Worm (Caenorhabditis elegans) whole organism, L4 larva: Measurements from ENCODE around the gene math-4.

Source experiments
- F26F4.8 ChIP-seq: fragments of 200-800 bp; sonication (Bioruptor generic); conservative IDR thresholded peaks from 2 replicates; pipeline ENCODE4 v1.3.6; 2022; ENCODE audit warnings: missing genetic modification characterization, missing compliant biosample characterization
- F37D6.2 ChIP-seq: sonication (generic microtip); optimal IDR thresholded peaks from 2 replicates; lab custom pipeline; 2016; ENCODE audit warnings: mild to moderate bottlenecking, missing genetic modification characterization, missing compliant biosample characterization
- ZK337.2 ChIP-seq: fragments of 200-800 bp; sonication (Bioruptor generic); IDR thresholded peaks from 2 replicates; pipeline ENCODE4 v1.3.6; 2022; ENCODE audit warnings: missing genetic modification reagents, missing genetic modification characterization, missing compliant biosample characterization
- aha-1 ChIP-seq: fragments of 150-350 bp; peaks from one replicate; lab custom pipeline; 2014; ENCODE audit warnings: missing biosample characterization, missing genetic modification characterization
- aly-2 ChIP-seq: sonication (generic microtip); optimal IDR thresholded peaks from 2 replicates; lab custom pipeline; 2018; ENCODE audit warnings: missing biosample characterization, missing genetic modification characterization
- arid-1 ChIP-seq: fragments of 200-800 bp; sonication (Bioruptor generic); conservative IDR thresholded peaks from 2 replicates; pipeline ENCODE4 v1.3.6; 2022; ENCODE audit warnings: missing genetic modification reagents, missing genetic modification characterization, missing compliant biosample characterization
- attf-4 ChIP-seq: sonication (generic microtip); optimal IDR thresholded peaks from 3 replicates; lab custom pipeline; 2017; ENCODE audit warnings: missing biosample characterization, missing genetic modification characterization
- ceh-32 ChIP-seq: sonication (generic microtip); optimal IDR thresholded peaks from 2 replicates; lab custom pipeline; 2016; ENCODE audit warnings: mild to moderate bottlenecking, missing genetic modification characterization, missing compliant biosample characterization; ENCODE audit not compliant: poor library complexity
- cey-2 ChIP-seq: sonication (generic microtip); optimal IDR thresholded peaks from 3 replicates; lab custom pipeline; 2017; ENCODE audit warnings: missing genetic modification characterization, mild to moderate bottlenecking, missing compliant biosample characterization, antibody characterized with exemption, borderline replicate concordance; ENCODE audit not compliant: insufficient read depth
- dmd-8 ChIP-seq: fragments of 200-800 bp; sonication (Bioruptor generic); IDR thresholded peaks from 2 replicates; pipeline ENCODE4 v1.3.6; 2022; ENCODE audit warnings: missing genetic modification characterization, missing compliant biosample characterization
- dmd-9 ChIP-seq: fragments of 200-800 bp; sonication (Bioruptor generic); IDR thresholded peaks from 2 replicates; pipeline ENCODE4 v1.3.6; 2022; ENCODE audit warnings: missing genetic modification reagents, missing genetic modification characterization, missing compliant biosample characterization
- fkh-10 ChIP-seq: fragments of 150-350 bp; optimal IDR thresholded peaks from 2 replicates; lab custom pipeline; 2014; ENCODE audit warnings: missing biosample characterization, missing genetic modification reagents, missing genetic modification characterization
- fos-1 ChIP-seq: fragments of 150-350 bp; optimal IDR thresholded peaks from 2 replicates; lab custom pipeline; 2014; ENCODE audit warnings: missing biosample characterization, missing genetic modification characterization
- gei-8 ChIP-seq: fragments of 200-800 bp; sonication (Bioruptor generic); optimal IDR thresholded peaks from 2 replicates; lab custom pipeline; 2018; ENCODE audit warnings: mild to moderate bottlenecking, missing genetic modification characterization, missing compliant biosample characterization
- hlh-11 ChIP-seq: fragments of 200-800 bp; sonication (Bioruptor generic); optimal IDR thresholded peaks from 2 replicates; lab custom pipeline; 2018; ENCODE audit warnings: mild to moderate bottlenecking, missing genetic modification characterization, missing compliant biosample characterization
- hmg-1.1 ChIP-seq: fragments of 200-800 bp; sonication (Bioruptor generic); IDR thresholded peaks from 2 replicates; pipeline ENCODE4 v1.3.6; 2022; ENCODE audit warnings: missing genetic modification reagents, missing genetic modification characterization, missing compliant biosample characterization
- jun-1 ChIP-seq: fragments of 150-350 bp; optimal IDR thresholded peaks from 2 replicates; lab custom pipeline; 2014; ENCODE audit warnings: missing biosample characterization, missing genetic modification reagents, missing genetic modification characterization
- lin-1 ChIP-seq: fragments of 200-800 bp; sonication (Bioruptor generic); IDR thresholded peaks from 2 replicates; pipeline ENCODE4 v1.3.6; 2022; ENCODE audit warnings: missing genetic modification reagents, missing genetic modification characterization, missing compliant biosample characterization
- lin-29 ChIP-seq: fragments of 200-800 bp; sonication (Bioruptor generic); IDR thresholded peaks from 2 replicates; pipeline ENCODE4 v1.3.6; 2022; ENCODE audit warnings: missing genetic modification reagents, missing genetic modification characterization, missing compliant biosample characterization
- lin-39 ChIP-seq: fragments of 150-350 bp; optimal IDR thresholded peaks from 2 replicates; lab custom pipeline; 2014; ENCODE audit warnings: missing biosample characterization, missing genetic modification reagents, missing genetic modification characterization
- lir-3 ChIP-seq: sonication (generic microtip); optimal IDR thresholded peaks from 2 replicates; lab custom pipeline; 2016; ENCODE audit warnings: mild to moderate bottlenecking, missing genetic modification characterization, missing compliant biosample characterization
- mes-2 ChIP-seq: sonication (generic microtip); optimal IDR thresholded peaks from 2 replicates; lab custom pipeline; 2016; ENCODE audit warnings: missing genotype, mild to moderate bottlenecking, missing genetic modification characterization, missing compliant biosample characterization; ENCODE audit not compliant: poor library complexity, severe bottlenecking
- nhr-10 ChIP-seq: fragments of 150-350 bp; optimal IDR thresholded peaks from 2 replicates; lab custom pipeline; 2014; ENCODE audit warnings: missing biosample characterization, missing genetic modification characterization
- nhr-102 ChIP-seq: sonication (generic microtip); optimal IDR thresholded peaks from 2 replicates; lab custom pipeline; 2016; ENCODE audit warnings: mild to moderate bottlenecking, missing genetic modification characterization, moderate library complexity, missing compliant biosample characterization
- nhr-25 ChIP-seq: sonication (generic microtip); optimal IDR thresholded peaks from 2 replicates; lab custom pipeline; 2017; ENCODE audit warnings: missing genetic modification characterization, mild to moderate bottlenecking, missing compliant biosample characterization, antibody characterized with exemption, moderate library complexity, borderline replicate concordance; ENCODE audit not compliant: insufficient read depth
- nhr-28 ChIP-seq: fragments of 150-350 bp; optimal IDR thresholded peaks from 2 replicates; lab custom pipeline; 2014; ENCODE audit warnings: missing biosample characterization, missing genetic modification characterization
- nhr-42 ChIP-seq: fragments of 200-800 bp; sonication (Bioruptor generic); IDR thresholded peaks from 2 replicates; pipeline ENCODE4 v1.3.6; 2022; ENCODE audit warnings: missing genetic modification characterization, missing compliant biosample characterization
- nhr-77 ChIP-seq: fragments of 150-350 bp; optimal IDR thresholded peaks from 2 replicates; lab custom pipeline; 2014; ENCODE audit warnings: missing biosample characterization, missing genetic modification characterization
- pqm-1 ChIP-seq: sonication (generic microtip); optimal IDR thresholded peaks from 2 replicates; lab custom pipeline; 2017; ENCODE audit warnings: missing biosample characterization, missing genetic modification characterization
- sdz-12 ChIP-seq: fragments of 200-800 bp; sonication (Bioruptor generic); optimal IDR thresholded peaks from 2 replicates; lab custom pipeline; 2018; ENCODE audit warnings: mild to moderate bottlenecking, missing genetic modification characterization, missing compliant biosample characterization
- unc-39 ChIP-seq: sonication (generic microtip); optimal IDR thresholded peaks from 2 replicates; lab custom pipeline; 2017; ENCODE audit warnings: missing biosample characterization, missing genetic modification characterization
- vab-7 ChIP-seq: fragments of 200-800 bp; sonication (Bioruptor generic); IDR thresholded peaks from 2 replicates; pipeline ENCODE4 v1.3.6; 2022; ENCODE audit warnings: missing genetic modification reagents, missing genetic modification characterization, missing compliant biosample characterization
- zag-1 ChIP-seq: fragments of 150-350 bp; optimal IDR thresholded peaks from 2 replicates; lab custom pipeline; 2014; ENCODE audit warnings: missing biosample characterization, missing genetic modification characterization

math-4 gene

DNA sequence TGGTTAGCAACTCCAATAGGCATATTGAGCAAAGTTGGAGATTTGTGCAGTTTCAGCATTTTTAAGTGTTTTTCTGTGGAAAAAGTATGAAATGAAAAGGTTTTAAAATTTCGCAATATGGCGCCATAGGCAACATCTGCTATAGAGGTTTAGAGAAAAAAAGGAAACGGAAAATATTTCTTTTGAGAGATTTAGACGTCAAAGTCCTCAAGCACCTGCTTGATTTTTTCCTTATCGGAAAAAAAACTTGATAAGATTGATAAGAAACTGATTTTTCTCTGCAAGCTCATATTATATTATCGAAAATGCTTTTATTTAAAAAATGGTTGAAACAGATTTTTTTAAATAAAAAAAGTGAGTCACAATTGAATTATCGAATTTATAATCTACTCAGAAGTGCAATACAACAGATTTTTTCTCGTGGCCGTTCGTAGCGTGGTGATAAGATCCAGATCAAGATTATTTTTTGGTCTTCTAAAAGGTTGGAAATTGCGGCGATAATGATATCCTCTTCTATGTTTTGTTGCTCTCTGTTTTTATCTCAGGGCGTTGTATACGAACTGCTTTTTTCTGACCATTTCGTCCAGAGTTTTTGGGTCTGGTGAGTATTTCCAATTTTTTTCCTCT is 37.7 kb upstream of the math-4 start, which contains the start of gene fbxc-19 (continued):
- no peak for TF ChIP-seq F37D6.2 (tag; lab: Kevin White, UChicago)
- TF ChIP-seq lin-29 (GFP tag; lab: Robert Waterston, UW), result no peak
- no peak for TF ChIP-seq vab-7 (GFP tag; lab: Robert Waterston, UW)

DNA sequence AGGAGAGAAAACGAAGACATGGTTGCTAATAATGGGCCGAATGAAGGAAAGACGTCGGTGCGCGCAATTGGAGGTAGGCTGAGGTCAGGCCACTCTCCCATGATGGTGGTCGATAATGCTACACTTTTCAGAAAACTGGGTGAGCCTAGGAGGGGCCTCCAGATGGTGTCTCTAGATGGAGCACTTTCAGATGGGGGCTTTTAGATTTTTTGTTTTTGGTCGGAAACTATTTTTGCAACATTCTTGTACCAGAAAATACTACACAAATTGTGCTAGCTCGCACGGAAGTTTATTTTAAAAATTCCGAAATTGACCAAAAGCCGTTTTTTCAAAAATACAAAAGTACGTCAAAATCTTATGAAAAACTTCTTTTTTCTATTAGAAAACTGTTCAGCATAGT is 35.9 kb upstream of the math-4 start, which contains the start of gene fbxb-10:
Gene fbxb-10, minus strand, starts transcription at position 101 of the 400 bp plus-strand sequence.
- TF ChIP-seq arid-1 (GFP tag; lab: Robert Waterston, UW) (0 out of 2 replicates have a peak, but pooled peaks have one; percentile 9), zag-1 (tag; lab: Kevin White, UChicago) (no peak)

DNA sequence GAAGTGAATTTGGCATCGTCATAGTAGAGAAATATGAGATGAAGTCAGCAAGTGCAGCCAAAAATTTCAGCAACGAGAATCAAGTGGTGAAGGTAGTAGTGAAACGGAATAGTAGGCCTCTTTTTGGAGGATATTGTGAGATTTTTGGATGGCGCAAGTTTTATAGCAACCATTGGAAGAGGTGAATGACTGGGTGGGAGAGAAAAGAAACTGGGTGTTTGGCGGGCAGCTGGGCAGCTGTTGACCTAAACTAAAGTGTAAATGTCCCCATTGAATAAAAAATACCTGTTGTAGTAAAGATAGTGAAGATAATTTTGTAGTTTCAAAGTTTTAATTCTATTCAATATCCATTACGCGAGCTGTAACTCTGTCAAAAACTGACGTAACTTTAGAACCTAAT is 33.7 kb upstream of the math-4 start:
- TF ChIP-seq lin-39 (tag; lab: Kevin White, UChicago) (no peak), pqm-1 (tag; lab: Kevin White, UChicago) (no peak), nhr-42 (no peak), hlh-11 (no peak), attf-4 (tag; lab: Kevin White, UChicago) (no peak), ZK337.2 (GFP tag; lab: Robert Waterston, UW) (no peak), nhr-77 (tag; lab: Kevin White, UChicago) (no peak), lir-3 (tag; lab: Kevin White, UChicago) (no peak), unc-39 (tag; lab: Kevin White, UChicago) (no peak), F37D6.2 (tag; lab: Kevin White, UChicago) (no peak), fkh-10 (GFP tag; lab: Kevin White, UChicago) (no peak), nhr-102 (tag; lab: Kevin White, UChicago) (no peak)

DNA sequence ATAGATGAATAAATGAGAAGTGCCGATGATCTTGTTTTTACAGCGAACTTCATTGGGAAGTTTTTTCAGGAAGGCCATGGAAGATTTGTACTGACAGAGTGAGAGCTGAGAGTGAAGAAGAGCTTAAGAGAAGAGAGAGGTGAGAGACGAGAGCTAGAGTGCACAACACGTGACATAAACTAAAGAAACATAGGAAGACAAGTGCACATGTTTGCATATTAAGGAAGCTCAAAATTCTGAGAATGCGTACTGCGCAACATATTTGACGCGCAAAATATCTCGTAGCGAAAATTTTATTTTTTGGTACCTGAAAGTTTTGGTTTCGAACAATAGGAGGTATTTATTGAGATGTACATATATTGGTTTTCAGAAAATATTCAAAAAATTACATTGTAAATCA is 25.8 kb upstream of the math-4 start, which contains the start of gene C08F1.8:
Gene C08F1.8, minus strand, starts transcription at position 101 of the 400 bp plus-strand sequence.
- no peak for TF ChIP-seq fos-1 (tag; lab: Kevin White, UChicago)
- no peak for TF ChIP-seq F26F4.8 (GFP tag; lab: Robert Waterston, UW)
- TF ChIP-seq nhr-28, result no peak
- TF ChIP-seq dmd-9 (GFP tag; lab: Robert Waterston, UW), result no peak
- TF ChIP-seq jun-1 (tag; lab: Kevin White, UChicago), result no peak
- TF ChIP-seq dmd-8 (GFP tag; lab: Robert Waterston, UW), result no peak
- TF ChIP-seq sdz-12 (GFP tag; lab: Kevin White, UChicago), result no peak
- no peak for TF ChIP-seq gei-8 (GFP tag; lab: Kevin White, UChicago)
- no peak for TF ChIP-seq ceh-32 (tag; lab: Kevin White, UChicago)
- no peak for TF ChIP-seq aha-1
- TF ChIP-seq aly-2 (tag; lab: Kevin White, UChicago), result no peak

DNA sequence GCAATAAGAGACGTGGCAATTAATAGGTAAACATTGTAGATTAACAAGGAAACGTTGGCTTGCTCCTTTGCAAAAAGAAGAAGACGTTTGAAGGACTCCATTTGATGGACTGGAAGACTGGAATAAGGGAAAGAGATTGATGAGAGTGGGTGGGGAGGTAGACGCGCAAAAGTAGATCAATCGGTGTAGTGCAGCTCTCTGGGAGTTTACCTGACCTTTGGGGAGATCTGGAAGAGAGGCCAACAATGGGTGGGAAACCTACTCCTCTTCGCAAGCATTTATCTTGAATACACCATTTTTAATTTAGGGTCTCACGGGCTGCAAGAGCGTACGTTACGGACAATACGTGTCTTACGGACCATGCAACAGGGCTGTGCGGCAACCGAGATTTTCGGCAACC is 24.0 kb upstream of the math-4 start, which contains the start of gene C08F1.12:
Gene C08F1.12, minus strand, starts transcription at position 101 of the 400 bp plus-strand sequence.
- TF ChIP-seq nhr-25 (tag; lab: Kevin White, UChicago) (no peak), F37D6.2 (tag; lab: Kevin White, UChicago) (no peak), mes-2 (tag; lab: Kevin White, UChicago) (no peak), dmd-9 (GFP tag; lab: Robert Waterston, UW) (no peak), arid-1 (GFP tag; lab: Robert Waterston, UW) (no peak), lin-1 (no peak), hmg-1.1 (GFP tag; lab: Robert Waterston, UW) (no peak), cey-2 (no peak), nhr-10 (tag; lab: Kevin White, UChicago) (no peak), F26F4.8 (GFP tag; lab: Robert Waterston, UW) (no peak)
